Fruit fly (Drosophila melanogaster) S2 (cell line): Measurements from ENCODE around the gene Crg-1.
"Not testable (repeated sequence)": the region's sequence is repeated elsewhere in the genome, so short reads cannot be mapped to it uniquely, and the experiment has no call there.

Source experiments
- CG8478 ChIP-seq: fragments of >200 bp; optimal IDR thresholded peaks from 2 replicates; lab custom pipeline; 2018
- CTCF ChIP-seq, 2 experiments: fragments of >200 bp; optimal IDR thresholded peaks; 2 replicates each; lab custom pipeline; 2018

dm6 chrX:3792923-3793322, at the start of gene Crg-1:
- not testable (repeated sequence) for TF ChIP-seq CG8478; CTCF (optimal IDR thresholded peaks at IDR 0.05; lab: Kevin White, UChicago)
